Worm (Caenorhabditis elegans): ENCODE measurements around the gene C35B8.3.

ce11 chrX:9243257-9243656 is 29.5 kb downstream of the C35B8.3 start, which contains the start of gene gpa-12:
- TF ChIP-seq lir-3 (tag; optimal IDR thresholded peaks at IDR 0.05; ENCODE audit: poor library complexity) (no peak), zag-1 (tag; optimal IDR thresholded peaks at IDR 0.05) (no peak), aly-2 (tag; optimal IDR thresholded peaks at IDR 0.05) (no peak), skn-1 (tag; optimal IDR thresholded peaks at IDR 0.05) (no peak)
